Fruit fly (Drosophila melanogaster) whole organism, embryonic: ENCODE measurements around the gene Miga.

Source experiments
- CG10147 ChIP-seq: fragments of 200-800 bp; sonication (Bioruptor generic); optimal IDR thresholded peaks from 2 replicates; lab custom pipeline; 2019; ENCODE audit warnings: missing biosample characterization, mild to moderate bottlenecking, missing genetic modification characterization, moderate library complexity
- CG10274 ChIP-seq: fragments of 200-800 bp; sonication (Bioruptor generic); optimal IDR thresholded peaks from 3 replicates; lab custom pipeline; 2017; ENCODE audit warnings: missing biosample characterization, mild to moderate bottlenecking, missing genetic modification characterization
- CG10959 ChIP-seq: fragments of 200-800 bp; sonication (Bioruptor generic); IDR thresholded peaks from 2 replicates; pipeline ENCODE4 v1.3.6; 2022; ENCODE audit warnings: missing biosample characterization, missing genetic modification characterization
- CG11398 ChIP-seq: fragments of 200-800 bp; sonication (Bioruptor generic); optimal IDR thresholded peaks from 2 replicates; lab custom pipeline; 2016; ENCODE audit warnings: missing biosample characterization, missing genetic modification characterization
- CG11695 ChIP-seq: fragments of 200-800 bp; sonication (Bioruptor generic); IDR thresholded peaks from 3 replicates; pipeline ENCODE4 v1.3.6; 2022; ENCODE audit warnings: missing biosample characterization, missing genetic modification characterization
- CG12219 ChIP-seq: fragments of 200-800 bp; sonication (Bioruptor generic); optimal IDR thresholded peaks from 3 replicates; lab custom pipeline; 2018; ENCODE audit warnings: missing biosample characterization, mild to moderate bottlenecking, missing genetic modification characterization
- CG13287 ChIP-seq: fragments of 200-800 bp; sonication (Bioruptor generic); IDR thresholded peaks from 2 replicates; pipeline ENCODE4 v1.3.6; 2022; ENCODE audit warnings: missing biosample characterization, missing genetic modification characterization; ENCODE audit not compliant: partially characterized antibody
- CG13624 ChIP-seq: fragments of 200-800 bp; sonication (Bioruptor generic); optimal IDR thresholded peaks from 2 replicates; lab custom pipeline; 2016; ENCODE audit warnings: missing biosample characterization, missing genetic modification characterization
- CG15514 ChIP-seq: fragments of 200-800 bp; sonication (Bioruptor generic); optimal IDR thresholded peaks from 3 replicates; lab custom pipeline; 2017; ENCODE audit warnings: missing biosample characterization, missing genetic modification characterization, mild to moderate bottlenecking, moderate library complexity, missing genetic modification reagents
- CG18599 ChIP-seq: fragments of 200-800 bp; sonication (Bioruptor generic); optimal IDR thresholded peaks from 3 replicates; lab custom pipeline; 2017; ENCODE audit warnings: missing biosample characterization, missing genetic modification characterization, mild to moderate bottlenecking, moderate library complexity, missing genetic modification reagents
- CG2199 ChIP-seq: fragments of 200-800 bp; sonication (Bioruptor generic); IDR thresholded peaks from 3 replicates; pipeline ENCODE4 v1.3.6; 2022; ENCODE audit warnings: missing biosample characterization, missing genetic modification characterization
- CG3407 ChIP-seq: fragments of 200-800 bp; sonication (Bioruptor generic); optimal IDR thresholded peaks from 2 replicates; lab custom pipeline; 2018; ENCODE audit warnings: missing biosample characterization, mild to moderate bottlenecking, missing genetic modification characterization
- CG3838 ChIP-seq: fragments of 200-800 bp; sonication (Bioruptor generic); optimal IDR thresholded peaks from 3 replicates; lab custom pipeline; 2016; ENCODE audit warnings: missing biosample characterization, missing genetic modification characterization
- CG3995 ChIP-seq: fragments of 200-800 bp; sonication (Bioruptor generic); optimal IDR thresholded peaks from 3 replicates; lab custom pipeline; 2016; ENCODE audit warnings: missing biosample characterization, missing genetic modification characterization
- CG4854 ChIP-seq: fragments of 200-800 bp; sonication (Bioruptor generic); optimal IDR thresholded peaks from 2 replicates; lab custom pipeline; 2016; ENCODE audit warnings: missing biosample characterization, missing genetic modification characterization, inconsistent platforms
- CG5180 ChIP-seq: fragments of 200-800 bp; sonication (Bioruptor generic); optimal IDR thresholded peaks from 3 replicates; lab custom pipeline; 2017; ENCODE audit warnings: missing biosample characterization, missing genetic modification characterization, mild to moderate bottlenecking, moderate library complexity, missing genetic modification reagents
- CG6272 ChIP-seq: fragments of 200-800 bp; sonication (Bioruptor generic); IDR thresholded peaks from 2 replicates; pipeline ENCODE4 v1.3.6; 2022; ENCODE audit warnings: missing biosample characterization, missing genetic modification characterization
- CG6765 ChIP-seq: fragments of 200-800 bp; sonication (Bioruptor generic); optimal IDR thresholded peaks from 3 replicates; lab custom pipeline; 2017; ENCODE audit warnings: missing biosample characterization, mild to moderate bottlenecking, missing genetic modification characterization
- CG7786 ChIP-seq: fragments of 200-800 bp; sonication (Bioruptor generic); optimal IDR thresholded peaks from 2 replicates; lab custom pipeline; 2016; ENCODE audit warnings: missing biosample characterization, missing genetic modification characterization
- CG8290 ChIP-seq, 3 experiments: fragments of 200-800 bp; sonication (Bioruptor generic); optimal IDR thresholded peaks; 2 replicates each; lab custom pipeline; 2016 to 2019; ENCODE audit warnings: missing biosample characterization in 3 of 3, missing genetic modification characterization in 3 of 3, mild to moderate bottlenecking in 2 of 3, moderate library complexity in 1 of 3
- CG9215 ChIP-seq: fragments of 200-800 bp; sonication (Bioruptor generic); IDR thresholded peaks from 2 replicates; pipeline ENCODE4 v1.3.6; 2022; ENCODE audit warnings: missing biosample characterization, missing genetic modification characterization
- Dip3 ChIP-seq: fragments of 200-800 bp; sonication (Bioruptor generic); optimal IDR thresholded peaks from 3 replicates; lab custom pipeline; 2016; ENCODE audit warnings: missing biosample characterization, missing genetic modification characterization
- Ets97D ChIP-seq: fragments of 200-800 bp; sonication (Bioruptor generic); optimal IDR thresholded peaks from 3 replicates; lab custom pipeline; 2016; ENCODE audit warnings: missing biosample characterization, missing genetic modification characterization
- Hr39 ChIP-seq: fragments of >200 bp; optimal IDR thresholded peaks from 2 replicates; lab custom pipeline; 2017
- Hr78 ChIP-seq, 2 experiments: fragments of 200-800 bp in 1 of 2; fragments of >200 bp in 1 of 2; sonication (Bioruptor generic) in 1 of 2; optimal IDR thresholded peaks; 2 replicates each; lab custom pipeline; 2017 to 2019; ENCODE audit warnings: missing biosample characterization in 2 of 2, missing genetic modification characterization in 2 of 2, mild to moderate bottlenecking in 1 of 2, moderate library complexity in 1 of 2
- Kr ChIP-seq: fragments of 200-800 bp; sonication (Bioruptor generic); optimal IDR thresholded peaks from 2 replicates; lab custom pipeline; 2017; ENCODE audit warnings: missing biosample characterization, mild to moderate bottlenecking, missing genetic modification characterization
- Mad ChIP-seq: fragments of 200-800 bp; sonication (Bioruptor generic); optimal IDR thresholded peaks from 2 replicates; lab custom pipeline; 2016; ENCODE audit warnings: missing biosample characterization, missing genetic modification characterization
- Mrtf ChIP-seq: fragments of 200-800 bp; sonication (Bioruptor generic); IDR thresholded peaks from 3 replicates; pipeline ENCODE4 v1.3.6; 2022; ENCODE audit warnings: missing biosample characterization, missing genetic modification characterization
- Oli ChIP-seq: fragments of 200-800 bp; sonication (Bioruptor generic); optimal IDR thresholded peaks from 2 replicates; lab custom pipeline; 2018; ENCODE audit warnings: missing biosample characterization, mild to moderate bottlenecking, missing genetic modification characterization, moderate library complexity
- Side ChIP-seq: fragments of 200-800 bp; sonication (Bioruptor generic); optimal IDR thresholded peaks from 2 replicates; lab custom pipeline; 2016; ENCODE audit warnings: missing biosample characterization, missing genetic modification characterization
- Six4 ChIP-seq: fragments of 200-800 bp; sonication (Bioruptor generic); optimal IDR thresholded peaks from 2 replicates; lab custom pipeline; 2016; ENCODE audit warnings: missing biosample characterization, missing genetic modification characterization
- Ssrp ChIP-seq: fragments of 200-800 bp; sonication (Bioruptor generic); optimal IDR thresholded peaks from 2 replicates; lab custom pipeline; 2018; ENCODE audit warnings: missing biosample characterization, mild to moderate bottlenecking, missing genetic modification characterization, moderate library complexity
- Usf ChIP-seq: fragments of 200-800 bp; sonication (Bioruptor generic); optimal IDR thresholded peaks from 2 replicates; lab custom pipeline; 2017; ENCODE audit warnings: missing genotype, missing biosample characterization, missing genetic modification characterization
- al ChIP-seq: fragments of 200-800 bp; sonication (Bioruptor generic); IDR thresholded peaks from 2 replicates; pipeline ENCODE4 v1.3.6; 2022; ENCODE audit warnings: missing biosample characterization, missing genetic modification characterization
- bcd ChIP-seq: fragments of 200-800 bp; sonication (Bioruptor generic); optimal IDR thresholded peaks from 2 replicates; lab custom pipeline; 2017; ENCODE audit warnings: missing biosample characterization, mild to moderate bottlenecking, missing genetic modification characterization
- corto ChIP-seq: fragments of 200-800 bp; sonication (Bioruptor generic); optimal IDR thresholded peaks from 2 replicates; lab custom pipeline; 2016; ENCODE audit warnings: missing biosample characterization, mild to moderate bottlenecking, missing genetic modification characterization, moderate library complexity
- gcm ChIP-seq: fragments of 200-800 bp; sonication (Bioruptor generic); optimal IDR thresholded peaks from 2 replicates; lab custom pipeline; 2019; ENCODE audit warnings: missing biosample characterization, mild to moderate bottlenecking, missing genetic modification characterization, moderate library complexity
- gfzf ChIP-seq: fragments of 200-800 bp; sonication (Bioruptor generic); optimal IDR thresholded peaks from 2 replicates; lab custom pipeline; 2016; ENCODE audit warnings: missing biosample characterization, mild to moderate bottlenecking, missing genetic modification characterization, moderate library complexity
- hbn ChIP-seq: fragments of 200-800 bp; sonication (Bioruptor generic); IDR thresholded peaks from 2 replicates; pipeline ENCODE4 v1.3.6; 2022; ENCODE audit warnings: missing biosample characterization, missing genetic modification characterization; ENCODE audit not compliant: partially characterized antibody
- hkb ChIP-seq, 2 experiments: fragments of 200-800 bp in 1 of 2; fragments of >200 bp in 1 of 2; sonication (Bioruptor generic) in 1 of 2; IDR thresholded peaks in 1 of 2; optimal IDR thresholded peaks in 1 of 2; 2 replicates each; pipeline versions ENCODE4 v1.3.6 to Lab custom; 2017 to 2022; ENCODE audit warnings: missing biosample characterization in 1 of 2, missing genetic modification characterization in 1 of 2
- lmd ChIP-seq: fragments of 200-800 bp; sonication (Bioruptor generic); IDR thresholded peaks from 2 replicates; pipeline ENCODE4 v1.3.6; 2022; ENCODE audit warnings: missing biosample characterization, missing genetic modification characterization
- mirr ChIP-seq: fragments of 200-800 bp; sonication (Bioruptor generic); optimal IDR thresholded peaks from 3 replicates; lab custom pipeline; 2018; ENCODE audit warnings: missing biosample characterization, mild to moderate bottlenecking, missing genetic modification characterization
- nerfin-1 ChIP-seq: fragments of 200-800 bp; sonication (Bioruptor generic); optimal IDR thresholded peaks from 3 replicates; lab custom pipeline; 2019; ENCODE audit warnings: missing biosample characterization, mild to moderate bottlenecking, missing genetic modification characterization, moderate library complexity
- odd ChIP-seq: fragments of 200-800 bp; sonication (Bioruptor generic); optimal IDR thresholded peaks from 2 replicates; lab custom pipeline; 2017; ENCODE audit warnings: missing biosample characterization, mild to moderate bottlenecking, missing genetic modification characterization
- scrt ChIP-seq: fragments of 200-800 bp; sonication (Bioruptor generic); optimal IDR thresholded peaks from 2 replicates; lab custom pipeline; 2018; ENCODE audit warnings: missing biosample characterization, mild to moderate bottlenecking, missing genetic modification characterization, moderate library complexity
- slp2 ChIP-seq: fragments of 200-800 bp; sonication (Bioruptor generic); optimal IDR thresholded peaks from 2 replicates; lab custom pipeline; 2016; ENCODE audit warnings: missing biosample characterization, missing genetic modification characterization
- tgo ChIP-seq: fragments of 200-800 bp; sonication (Bioruptor generic); IDR thresholded peaks from 3 replicates; pipeline ENCODE4 v1.3.6; 2022; ENCODE audit warnings: missing biosample characterization, missing genetic modification characterization
- tx ChIP-seq: fragments of 200-800 bp; sonication (Bioruptor generic); optimal IDR thresholded peaks from 2 replicates; lab custom pipeline; 2016; ENCODE audit warnings: missing biosample characterization, missing genetic modification characterization
- vvl ChIP-seq: fragments of 200-800 bp; sonication (Bioruptor generic); IDR thresholded peaks from 2 replicates; pipeline ENCODE4 v1.3.6; 2022; ENCODE audit warnings: missing biosample characterization, missing genetic modification characterization

Miga gene

DNA sequence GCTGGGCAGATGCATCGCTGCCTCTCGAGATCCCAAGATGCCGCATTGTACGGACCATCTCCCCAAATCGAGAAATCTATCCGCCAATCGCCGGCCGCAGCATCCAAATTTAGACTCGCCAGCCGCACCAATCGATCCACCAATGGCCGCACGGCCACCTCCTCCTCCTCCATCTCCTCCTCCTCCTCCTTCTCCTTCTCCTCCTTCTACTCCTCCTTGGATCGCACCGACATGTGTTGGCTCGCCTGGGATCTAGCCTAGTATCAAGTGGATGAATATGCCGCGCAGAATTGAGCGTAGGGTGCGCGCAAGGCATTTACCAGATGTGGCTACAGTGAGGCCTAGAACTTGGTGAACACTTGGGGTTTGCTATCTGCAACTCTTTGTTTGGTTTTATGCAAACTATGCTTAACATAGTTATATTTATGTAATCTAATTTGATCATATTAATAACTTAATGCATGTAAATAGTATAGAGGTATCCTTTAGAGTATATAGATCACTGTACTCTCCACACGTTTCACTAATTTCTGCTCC, 17.5 kb upstream of the Miga start, which contains the start of gene org-1 (continued):
- TF ChIP-seq CG18599 (GFP tag; lab: Kevin White, UChicago), result peak; percentile 90
- TF ChIP-seq vvl (GFP tag; lab: Robert Waterston, UW), result peak; percentile 99
- peak in 1 of 2 experiments; percentile 77 for TF ChIP-seq Hr78 (GFP tag; optimal IDR thresholded peaks at IDR 0.05; lab: Kevin White, UChicago)
- TF ChIP-seq CG8290 (GFP tag; optimal IDR thresholded peaks at IDR 0.05; lab: Kevin White, UChicago), result peak; percentile 91
- peak; percentile 82 to 97 for TF ChIP-seq CG8290 (tag; optimal IDR thresholded peaks at IDR 0.05; lab: Kevin White, UChicago)
- TF ChIP-seq CG10274 (GFP tag; lab: Kevin White, UChicago), result peak; percentile 99
- peak; percentile 76 for TF ChIP-seq CG7786 (GFP tag; lab: Kevin White, UChicago)
- peak; percentile 57 for TF ChIP-seq Ets97D (GFP tag; lab: Kevin White, UChicago)
- TF ChIP-seq CG13287 (GFP tag; lab: Robert Waterston, UW), result no peak
- peak; percentile 94 for TF ChIP-seq bcd (GFP tag; lab: Kevin White, UChicago)
- TF ChIP-seq Ssrp (tag; lab: Kevin White, UChicago), result peak; percentile 96
- peak; percentile 93 for TF ChIP-seq gcm (GFP tag; lab: Kevin White, UChicago)
- peak; percentile 95 for TF ChIP-seq CG11695 (GFP tag; lab: Robert Waterston, UW)
- peak; percentile 98 for TF ChIP-seq CG2199 (GFP tag; lab: Robert Waterston, UW)
- peak; percentile 92 for TF ChIP-seq al (GFP tag; lab: Robert Waterston, UW)
- peak; percentile 98 for TF ChIP-seq lmd (GFP tag; lab: Robert Waterston, UW)
- peak; percentile 72 for TF ChIP-seq tx
- TF ChIP-seq tgo (GFP tag; lab: Robert Waterston, UW), result peak; percentile 98
- TF ChIP-seq Mad (GFP tag; lab: Kevin White, UChicago), result peak; percentile 79
- peak; percentile 95 for TF ChIP-seq Oli (tag; lab: Kevin White, UChicago)
- TF ChIP-seq corto, result no peak
- TF ChIP-seq hkb (optimal IDR thresholded peaks at IDR 0.05; lab: Kevin White, UChicago), result no peak
- TF ChIP-seq hkb (GFP tag; IDR thresholded peaks at IDR 0.05; lab: Robert Waterston, UW), result peak; percentile 97
- TF ChIP-seq CG9215 (GFP tag; lab: Robert Waterston, UW), result peak; percentile 93
- TF ChIP-seq CG11398, result peak; percentile 45
- no peak for TF ChIP-seq gfzf
- TF ChIP-seq CG6272, result peak; percentile 97
- TF ChIP-seq CG3407 (GFP tag; lab: Kevin White, UChicago), result peak; percentile 93
- peak; percentile 50 for TF ChIP-seq CG3838
- TF ChIP-seq Hr39 (lab: Kevin White, UChicago), result peak; percentile 30
- peak; percentile 73 for TF ChIP-seq CG6765 (GFP tag; lab: Kevin White, UChicago)
- TF ChIP-seq CG13624, result peak; percentile 73
- no peak for TF ChIP-seq hbn (GFP tag; lab: Robert Waterston, UW)
- peak; percentile 81 for TF ChIP-seq CG5180 (GFP tag; lab: Kevin White, UChicago)
- peak; percentile 70 for TF ChIP-seq Dip3 (GFP tag; lab: Kevin White, UChicago)
- peak; percentile 87 for TF ChIP-seq CG10147 (GFP tag; lab: Kevin White, UChicago)
- peak; percentile 93 for TF ChIP-seq nerfin-1
- peak; percentile 91 for TF ChIP-seq Usf (GFP tag; lab: Kevin White, UChicago)
- peak; percentile 72 for TF ChIP-seq CG15514 (GFP tag; lab: Kevin White, UChicago)
- TF ChIP-seq scrt, result peak; percentile 84
- peak; percentile 80 for TF ChIP-seq odd (GFP tag; lab: Kevin White, UChicago)
- TF ChIP-seq CG3995, result peak; percentile 34
- peak; percentile 99 for TF ChIP-seq CG10959 (GFP tag; lab: Robert Waterston, UW)
- peak; percentile 78 for TF ChIP-seq mirr
- peak; percentile 98 for TF ChIP-seq Mrtf
- peak; percentile 93 for TF ChIP-seq Six4
- peak; percentile 76 for TF ChIP-seq slp2 (GFP tag; lab: Kevin White, UChicago)
- TF ChIP-seq Kr (GFP tag; lab: Kevin White, UChicago), result peak; percentile 48
- TF ChIP-seq Side (GFP tag; lab: Kevin White, UChicago), result peak; percentile 67
- peak; percentile 77 for TF ChIP-seq CG4854 (GFP tag; lab: Kevin White, UChicago)
- TF ChIP-seq CG12219 (GFP tag; lab: Kevin White, UChicago), result peak; percentile 95
